Worm (Caenorhabditis elegans) whole organism, early embryonic: ENCODE results near the gene Y71H2B.4.

Experiments
- aly-1 ChIP-seq: sonication (generic microtip); optimal IDR thresholded peaks from 2 replicates; lab custom pipeline; 2016; ENCODE audit warnings: missing genetic modification characterization, missing compliant biosample characterization
- ceh-36 ChIP-seq: sonication (generic microtip); optimal IDR thresholded peaks from 2 replicates; lab custom pipeline; 2016; ENCODE audit warnings: missing genetic modification characterization, inconsistent platforms, missing compliant biosample characterization

ce11 chrIII:2586193-2586592 is 32.6 kb upstream of the Y71H2B.4 start, which contains the start of gene gpa-17:
- TF ChIP-seq ceh-36 (tag; lab: Kevin White, UChicago) (no peak), aly-1 (tag; lab: Kevin White, UChicago) (no peak)
